Worm (Caenorhabditis elegans): Measurements from ENCODE around the gene fbxa-138.

Gene fbxa-138

ce11 chrIII:1355320-1355719 lies 28.7 kb downstream of the fbxa-138 start, which contains the start of gene Y82E9BL.1:
Y82E9BL.1 (minus strand) TSS chrIII:1355420.
- TF ChIP-seq zip-8 (tag; optimal IDR thresholded peaks at IDR 0.05) (no peak), bed-3 (GFP tag; optimal IDR thresholded peaks at IDR 0.05) (no peak), pha-4 (tag; optimal IDR thresholded peaks at IDR 0.05) (no peak), unc-120 (tag; optimal IDR thresholded peaks at IDR 0.05; ENCODE audit: poor library complexity, severe bottlenecking) (no peak), snpc-4 (tag; optimal IDR thresholded peaks at IDR 0.05) (no peak), nhr-12 (tag; optimal IDR thresholded peaks at IDR 0.05) (no peak), mls-2 (tag; optimal IDR thresholded peaks at IDR 0.05) (no peak), lin-13 (tag; optimal IDR thresholded peaks at IDR 0.05) (no peak), nhr-76 (tag; optimal IDR thresholded peaks at IDR 0.05) (no peak), sem-2 (GFP tag; optimal IDR thresholded peaks at IDR 0.05) (no peak), ceh-43 (GFP tag; optimal IDR thresholded peaks at IDR 0.05) (no peak), ham-2 (GFP tag; optimal IDR thresholded peaks at IDR 0.05) (no peak), nhr-28 (tag; optimal IDR thresholded peaks at IDR 0.05) (no peak), lin-32 (GFP tag; optimal IDR thresholded peaks at IDR 0.05) (no peak), cnd-1 (tag; optimal IDR thresholded peaks at IDR 0.05) (no peak)

ce11 chrIII:1354523-1354922 lies 29.5 kb downstream of the fbxa-138 start:
- TF ChIP-seq ceh-43 (GFP tag; optimal IDR thresholded peaks at IDR 0.05), result no peak
- no peak for TF ChIP-seq lsy-2 (tag; optimal IDR thresholded peaks at IDR 0.05)
- no peak for TF ChIP-seq hlh-1 (tag; optimal IDR thresholded peaks at IDR 0.05)
- TF ChIP-seq unc-39 (tag; optimal IDR thresholded peaks at IDR 0.05), result no peak
- TF ChIP-seq flh-1 (GFP tag; optimal IDR thresholded peaks at IDR 0.05), result no peak
- TF ChIP-seq unc-120 (tag; optimal IDR thresholded peaks at IDR 0.05; ENCODE audit: poor library complexity, severe bottlenecking), result no peak
- no peak for TF ChIP-seq nhr-28 (tag; optimal IDR thresholded peaks at IDR 0.05)
- TF ChIP-seq elt-1 (tag; optimal IDR thresholded peaks at IDR 0.05; ENCODE audit: borderline replicate concordance, insufficient read depth), result no peak
- TF ChIP-seq ham-2 (GFP tag; optimal IDR thresholded peaks at IDR 0.05), result no peak

ce11 chrIII:1350745-1351144 lies 33.3 kb downstream of the fbxa-138 start, which contains the start of gene Y82E9BL.3:
Y82E9BL.3 (minus strand) TSS chrIII:1350845.
- no peak for TF ChIP-seq hlh-1 (tag; optimal IDR thresholded peaks at IDR 0.05)
- no peak for TF ChIP-seq lin-32 (GFP tag; optimal IDR thresholded peaks at IDR 0.05)
- TF ChIP-seq nhr-2 (tag; optimal IDR thresholded peaks at IDR 0.05), result no peak
- no peak for TF ChIP-seq cnd-1 (tag; optimal IDR thresholded peaks at IDR 0.05)
- no peak for TF ChIP-seq nhr-28 (tag; optimal IDR thresholded peaks at IDR 0.05)
- no peak for TF ChIP-seq nhr-237 (tag; optimal IDR thresholded peaks at IDR 0.05)
- TF ChIP-seq elt-3 (tag; optimal IDR thresholded peaks at IDR 0.05), result no peak
- no peak for TF ChIP-seq ham-2 (GFP tag; optimal IDR thresholded peaks at IDR 0.05)
- no peak for TF ChIP-seq ceh-39 (tag; optimal IDR thresholded peaks at IDR 0.05)

ce11 chrIII:1349313-1349712 lies 34.7 kb downstream of the fbxa-138 start, which contains the start of gene fbxa-25:
fbxa-25 (minus strand) TSS chrIII:1349450.
- TF ChIP-seq mep-1 (tag; optimal IDR thresholded peaks at IDR 0.05) (no peak), elt-3 (tag; optimal IDR thresholded peaks at IDR 0.05) (no peak), mab-5 (tag; optimal IDR thresholded peaks at IDR 0.05) (no peak), lin-32 (GFP tag; optimal IDR thresholded peaks at IDR 0.05) (no peak), unc-62 (GFP tag; optimal IDR thresholded peaks at IDR 0.05) (no peak), nhr-12 (tag; optimal IDR thresholded peaks at IDR 0.05) (no peak), ceh-39 (tag; optimal IDR thresholded peaks at IDR 0.05) (no peak)

- TF ChIP-seq lin-32 (GFP tag; optimal IDR thresholded peaks at IDR 0.05) (no peak), unc-120 (tag; optimal IDR thresholded peaks at IDR 0.05; ENCODE audit: poor library complexity, severe bottlenecking) (no peak), ceh-83 (GFP tag; optimal IDR thresholded peaks at IDR 0.05) (no peak), pha-4 (tag; optimal IDR thresholded peaks at IDR 0.05) (no peak)
Measured at ce11 chrIII:1347539-1347938, 36.5 kb downstream of the fbxa-138 start, which contains the start of gene Y82E9BL.5. Y82E9BL.5 (minus strand) TSS chrIII:1347639.

- TF ChIP-seq nhr-12 (tag; optimal IDR thresholded peaks at IDR 0.05) (no peak), unc-62 (GFP tag; optimal IDR thresholded peaks at IDR 0.05) (no peak), ceh-43 (GFP tag; optimal IDR thresholded peaks at IDR 0.05) (no peak), flh-1 (GFP tag; optimal IDR thresholded peaks at IDR 0.05) (no peak), ceh-39 (tag; optimal IDR thresholded peaks at IDR 0.05) (no peak), elt-3 (tag; optimal IDR thresholded peaks at IDR 0.05) (no peak), hlh-1 (tag; optimal IDR thresholded peaks at IDR 0.05) (no peak), unc-120 (tag; optimal IDR thresholded peaks at IDR 0.05; ENCODE audit: poor library complexity, severe bottlenecking) (no peak), lin-32 (GFP tag; optimal IDR thresholded peaks at IDR 0.05) (no peak), unc-39 (tag; optimal IDR thresholded peaks at IDR 0.05) (no peak), nhr-28 (tag; optimal IDR thresholded peaks at IDR 0.05) (no peak), sptf-1 (tag; optimal IDR thresholded peaks at IDR 0.05) (no peak), ceh-83 (GFP tag; optimal IDR thresholded peaks at IDR 0.05) (no peak), zip-8 (tag; optimal IDR thresholded peaks at IDR 0.05) (no peak), drap-1 (GFP tag; optimal IDR thresholded peaks at IDR 0.05) (no peak), nhr-76 (tag; optimal IDR thresholded peaks at IDR 0.05) (no peak), ztf-11 (tag; optimal IDR thresholded peaks at IDR 0.05) (no peak)
Measured at ce11 chrIII:1347003-1347402, 37.0 kb downstream of the fbxa-138 start.
